Fruit fly (Drosophila melanogaster) whole organism, adult: ENCODE results near the gene CG34179.

Experiments
- CG12768 ChIP-seq: fragments of 200-800 bp; sonication (Bioruptor generic); optimal IDR thresholded peaks from 2 replicates; lab custom pipeline; 2017; ENCODE audit warnings: missing biosample characterization, missing genetic modification characterization, mild to moderate bottlenecking, moderate library complexity, missing genetic modification reagents
- Mnt ChIP-seq: fragments of 200-800 bp; sonication (Bioruptor generic); optimal IDR thresholded peaks from 2 replicates; lab custom pipeline; 2016; ENCODE audit warnings: missing biosample characterization, mild to moderate bottlenecking, missing genetic modification characterization

- no peak for TF ChIP-seq Mnt (GFP tag; lab: Kevin White, UChicago)
- TF ChIP-seq CG12768 (GFP tag; lab: Kevin White, UChicago) = no peak
Measured at dm6 chr2L:6074314-6074713, 25.8 kb upstream of the CG34179 start.
